Worm (Caenorhabditis elegans) whole organism, L2 larva: ENCODE results near the gene clec-118.

Source experiments
- R02D3.7 ChIP-seq: fragments of 150-350 bp; optimal IDR thresholded peaks from 2 replicates; lab custom pipeline; 2014; ENCODE audit warnings: missing biosample characterization, missing genetic modification characterization
- ama-1 ChIP-seq: fragments of 150-350 bp; optimal IDR thresholded peaks from 2 replicates; lab custom pipeline; 2018; ENCODE audit warnings: inconsistent platforms
- ceh-16 ChIP-seq: fragments of 150-350 bp; optimal IDR thresholded peaks from 2 replicates; lab custom pipeline; 2014; ENCODE audit warnings: missing biosample characterization, missing genetic modification characterization
- dmd-4 ChIP-seq: sonication (generic microtip); optimal IDR thresholded peaks from 2 replicates; lab custom pipeline; 2017; ENCODE audit warnings: missing biosample characterization, missing genetic modification characterization
- gmeb-1 ChIP-seq: fragments of 150-350 bp; optimal IDR thresholded peaks from 2 replicates; lab custom pipeline; 2014; ENCODE audit warnings: missing biosample characterization, missing genetic modification characterization
- lin-39 ChIP-seq: fragments of 150-350 bp; optimal IDR thresholded peaks from 2 replicates; lab custom pipeline; 2014; ENCODE audit warnings: missing biosample characterization, missing genetic modification reagents, missing genetic modification characterization
- nhr-12 ChIP-seq: fragments of 150-350 bp; optimal IDR thresholded peaks from 2 replicates; lab custom pipeline; 2014; ENCODE audit warnings: missing biosample characterization, missing genetic modification characterization
- nhr-237 ChIP-seq: fragments of 150-350 bp; optimal IDR thresholded peaks from 2 replicates; lab custom pipeline; 2014; ENCODE audit warnings: missing biosample characterization, missing genetic modification characterization
- unc-39 ChIP-seq: fragments of 150-350 bp; optimal IDR thresholded peaks from 2 replicates; lab custom pipeline; 2014; ENCODE audit warnings: missing biosample characterization, missing genetic modification characterization
- unc-55 ChIP-seq: fragments of 150-350 bp; sonication (generic microtip); optimal IDR thresholded peaks from 3 replicates; lab custom pipeline; 2014; ENCODE audit warnings: missing biosample characterization, missing genetic modification reagents, missing genetic modification characterization
- ztf-11 ChIP-seq: sonication (generic microtip); optimal IDR thresholded peaks from 2 replicates; lab custom pipeline; 2017; ENCODE audit warnings: missing biosample characterization, missing genetic modification characterization

ce11 chrII:577632-578031 is 34.6 kb downstream of the clec-118 start, which contains the start of gene W08F4.7:
- no peak for TF ChIP-seq ztf-11 (tag; lab: Kevin White, UChicago)
- TF ChIP-seq lin-39 (tag; lab: Kevin White, UChicago) = no peak
- TF ChIP-seq nhr-237 (tag; lab: Kevin White, UChicago) = no peak
- TF ChIP-seq ama-1 (lab: Kevin White, UChicago) = no peak
- TF ChIP-seq ceh-16 = no peak
- no peak for TF ChIP-seq unc-39 (tag; lab: Kevin White, UChicago)
- no peak for TF ChIP-seq nhr-12 (tag; lab: Kevin White, UChicago)
- no peak for TF ChIP-seq unc-55 (GFP tag; lab: Kevin White, UChicago)
- no peak for TF ChIP-seq gmeb-1 (tag; lab: Kevin White, UChicago)
- no peak for TF ChIP-seq dmd-4 (tag; lab: Kevin White, UChicago)
- no peak for TF ChIP-seq R02D3.7 (tag; lab: Kevin White, UChicago)
